Worm (Caenorhabditis elegans) whole organism, L4 larva: ENCODE measurements around the gene nex-2.

Experiments
- ceh-32 ChIP-seq: sonication (generic microtip); optimal IDR thresholded peaks from 2 replicates; lab custom pipeline; 2016; ENCODE audit warnings: mild to moderate bottlenecking, missing genetic modification characterization, missing compliant biosample characterization; ENCODE audit not compliant: poor library complexity
- daf-12 ChIP-seq: fragments of 150-350 bp; optimal IDR thresholded peaks from 2 replicates; lab custom pipeline; 2014; ENCODE audit warnings: missing biosample characterization, missing genetic modification reagents, missing genetic modification characterization
- daf-16 ChIP-seq, 3 experiments: sonication (generic microtip); optimal IDR thresholded peaks; 2 replicates each; lab custom pipeline; 2016 to 2017; ENCODE audit warnings: missing genetic modification characterization in 3 of 3, missing genetic modification reagents in 3 of 3, mild to moderate bottlenecking in 2 of 3, missing compliant biosample characterization in 2 of 3, missing biosample characterization in 1 of 3, moderate library complexity in 1 of 3
- fkh-10 ChIP-seq: fragments of 150-350 bp; optimal IDR thresholded peaks from 2 replicates; lab custom pipeline; 2014; ENCODE audit warnings: missing biosample characterization, missing genetic modification reagents, missing genetic modification characterization
- mdl-1 ChIP-seq, 2 experiments: fragments of 150-350 bp in 1 of 2; sonication (generic microtip) in 1 of 2; optimal IDR thresholded peaks; 2 replicates each; lab custom pipeline; 2014 to 2017; ENCODE audit warnings: missing biosample characterization in 2 of 2, missing genetic modification characterization in 2 of 2
- nhr-28 ChIP-seq: fragments of 150-350 bp; optimal IDR thresholded peaks from 2 replicates; lab custom pipeline; 2014; ENCODE audit warnings: missing biosample characterization, missing genetic modification characterization
- nhr-42 ChIP-seq: fragments of 200-800 bp; sonication (Bioruptor generic); IDR thresholded peaks from 2 replicates; pipeline ENCODE4 v1.3.6; 2022; ENCODE audit warnings: missing genetic modification characterization, missing compliant biosample characterization
- pqm-1 ChIP-seq: sonication (generic microtip); optimal IDR thresholded peaks from 2 replicates; lab custom pipeline; 2017; ENCODE audit warnings: missing biosample characterization, missing genetic modification characterization
- skn-1 ChIP-seq: fragments of 150-350 bp; optimal IDR thresholded peaks from 2 replicates; lab custom pipeline; 2014; ENCODE audit warnings: missing biosample characterization, missing genetic modification characterization
- zag-1 ChIP-seq: fragments of 150-350 bp; optimal IDR thresholded peaks from 2 replicates; lab custom pipeline; 2014; ENCODE audit warnings: missing biosample characterization, missing genetic modification characterization

DNA sequence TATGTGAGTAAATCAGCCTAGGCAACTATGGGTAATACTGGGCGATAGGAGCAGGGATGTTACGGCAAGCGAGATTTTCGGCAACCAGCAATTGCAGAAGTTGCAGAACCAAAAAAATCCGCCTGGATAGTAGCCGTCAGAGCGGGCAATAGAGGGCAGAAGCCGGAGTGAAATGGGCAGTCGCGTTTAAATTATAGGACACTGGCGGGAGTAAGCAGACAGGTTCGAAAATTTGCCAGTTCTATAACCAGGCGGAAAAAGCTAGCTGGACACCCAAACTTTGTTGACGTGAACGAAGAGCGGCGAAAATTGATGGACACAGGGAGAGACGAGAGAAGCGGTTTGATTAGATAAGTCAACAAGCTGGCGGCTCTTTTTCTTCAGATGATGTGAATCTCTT lies 29.7 kb upstream of the nex-2 start:
- no peak for TF ChIP-seq pqm-1 (tag; lab: Kevin White, UChicago)
- no peak for TF ChIP-seq daf-16 (GFP tag; optimal IDR thresholded peaks at IDR 0.05; lab: Kevin White, UChicago)
- TF ChIP-seq daf-16 (tag; optimal IDR thresholded peaks at IDR 0.05; lab: Kevin White, UChicago) = no peak
- no peak for TF ChIP-seq skn-1 (tag; lab: Kevin White, UChicago)
- no peak for TF ChIP-seq ceh-32 (tag; lab: Kevin White, UChicago)
- TF ChIP-seq zag-1 (tag; lab: Kevin White, UChicago) = no peak
- TF ChIP-seq mdl-1 (tag; optimal IDR thresholded peaks at IDR 0.05; lab: Kevin White, UChicago) = no peak
- no peak for TF ChIP-seq fkh-10 (GFP tag; lab: Kevin White, UChicago)
- TF ChIP-seq nhr-42 (GFP tag; lab: Robert Waterston, UW) = no peak
- TF ChIP-seq daf-12 (tag; lab: Kevin White, UChicago) = no peak
- no peak for TF ChIP-seq nhr-28 (tag; lab: Kevin White, UChicago)
